Fruit fly (Drosophila melanogaster): ENCODE data around the gene Ubc84D.

Ubc84D gene

dm6 chr3R:7506314-7506988 lies 12.8 kb downstream of the Ubc84D start (continued):
- TF ChIP-seq HHEX (GFP tag; optimal IDR thresholded peaks at IDR 0.05) (peak; percentile 89), CG9727 (GFP tag; optimal IDR thresholded peaks at IDR 0.05) (peak; percentile 89), Dek (tag; optimal IDR thresholded peaks at IDR 0.05) (peak; percentile 83), CrebB (tag; optimal IDR thresholded peaks at IDR 0.05) (peak; percentile 81), CG12659 (GFP tag; optimal IDR thresholded peaks at IDR 0.05) (peak; percentile 86), ac (GFP tag; optimal IDR thresholded peaks at IDR 0.05) (no peak), kah (GFP tag; optimal IDR thresholded peaks at IDR 0.05) (no peak), CG1024 (GFP tag; IDR thresholded peaks at IDR 0.05) (no peak), gfzf (GFP tag; optimal IDR thresholded peaks at IDR 0.05) (no peak), CG9932 (GFP tag; IDR thresholded peaks at IDR 0.05) (peak; percentile 92), CG11723 (GFP tag; optimal IDR thresholded peaks at IDR 0.05) (peak; percentile 23), CG7987 (GFP tag; optimal IDR thresholded peaks at IDR 0.05) (peak; percentile 63), zf30C (GFP tag; optimal IDR thresholded peaks at IDR 0.05) (no peak), HmgD (GFP tag; optimal IDR thresholded peaks at IDR 0.05) (peak; percentile 34), MTF-1 (GFP tag; optimal IDR thresholded peaks at IDR 0.05; ENCODE audit: borderline replicate concordance) (peak; percentile 12), dan (GFP tag; IDR thresholded peaks at IDR 0.05) (no peak), CG18764 (GFP tag; optimal IDR thresholded peaks at IDR 0.05) (peak; percentile 16), CG1792 (GFP tag; optimal IDR thresholded peaks at IDR 0.05) (peak; percentile 82), Rx (GFP tag; IDR thresholded peaks at IDR 0.05) (no peak), nerfin-1 (tag; optimal IDR thresholded peaks at IDR 0.05) (no peak), CG9609 (GFP tag; optimal IDR thresholded peaks at IDR 0.05) (peak; percentile 83), inv (GFP tag; IDR thresholded peaks at IDR 0.05; ENCODE audit: partially characterized antibody) (no peak), Stat92E (GFP tag; optimal IDR thresholded peaks at IDR 0.05) (no peak), CG5245 (GFP tag; optimal IDR thresholded peaks at IDR 0.05) (peak; percentile 49), D19B (GFP tag; optimal IDR thresholded peaks at IDR 0.05) (peak; percentile 78), disco-r (GFP tag; optimal IDR thresholded peaks at IDR 0.05) (peak; percentile 59), CG4424 (GFP tag; optimal IDR thresholded peaks at IDR 0.05) (peak; percentile 55), Gug (GFP tag; IDR thresholded peaks at IDR 0.05) (peak; percentile 67; the same call in 2 of the 4 replicates), cwo (GFP tag; optimal IDR thresholded peaks at IDR 0.05) (peak; percentile 98), Ets97D (GFP tag; optimal IDR thresholded peaks at IDR 0.05) (peak; percentile 45), tll (GFP tag; optimal IDR thresholded peaks at IDR 0.05) (no peak), CG4617 (GFP tag; optimal IDR thresholded peaks at IDR 0.05; ENCODE audit: borderline replicate concordance) (peak; percentile 32), Lhr (GFP tag; optimal IDR thresholded peaks at IDR 0.05) (no peak), CG30431 (GFP tag; optimal IDR thresholded peaks at IDR 0.05) (no peak), CG10959 (GFP tag; IDR thresholded peaks at IDR 0.05) (no peak), Opbp (GFP tag; IDR thresholded peaks at IDR 0.05; ENCODE audit: partially characterized antibody) (no peak), crol (GFP tag; IDR thresholded peaks at IDR 0.05) (no peak), zfh2 (GFP tag; optimal IDR thresholded peaks at IDR 0.05) (peak; percentile 93), CG3995 (GFP tag; optimal IDR thresholded peaks at IDR 0.05) (peak; percentile 55), CG16815 (GFP tag; optimal IDR thresholded peaks at IDR 0.05) (peak; percentile 58), Fer1 (GFP tag; optimal IDR thresholded peaks at IDR 0.05) (peak; percentile 88), Gsc (GFP tag; IDR thresholded peaks at IDR 0.05) (no peak), CG34376 (GFP tag; optimal IDR thresholded peaks at IDR 0.05) (peak; percentile 60), CG2199 (GFP tag; IDR thresholded peaks at IDR 0.05) (no peak), Mrtf (GFP tag; IDR thresholded peaks at IDR 0.05) (peak; percentile 81; the same call in 2 of the 3 replicates), CG34224 (GFP tag; IDR thresholded peaks at IDR 0.05; ENCODE audit: partially characterized antibody) (no peak), CG10565 (GFP tag; optimal IDR thresholded peaks at IDR 0.05) (no peak), pita (GFP tag; optimal IDR thresholded peaks at IDR 0.05) (no peak), CG10147 (GFP tag; optimal IDR thresholded peaks at IDR 0.05) (peak; percentile 92)
